Fruit fly (Drosophila melanogaster): ENCODE data around the gene Nepl8.
A peak's percentile ranks its signal among the peaks of the same experiment; 100 is the strongest.

Gene Nepl8

DNA sequence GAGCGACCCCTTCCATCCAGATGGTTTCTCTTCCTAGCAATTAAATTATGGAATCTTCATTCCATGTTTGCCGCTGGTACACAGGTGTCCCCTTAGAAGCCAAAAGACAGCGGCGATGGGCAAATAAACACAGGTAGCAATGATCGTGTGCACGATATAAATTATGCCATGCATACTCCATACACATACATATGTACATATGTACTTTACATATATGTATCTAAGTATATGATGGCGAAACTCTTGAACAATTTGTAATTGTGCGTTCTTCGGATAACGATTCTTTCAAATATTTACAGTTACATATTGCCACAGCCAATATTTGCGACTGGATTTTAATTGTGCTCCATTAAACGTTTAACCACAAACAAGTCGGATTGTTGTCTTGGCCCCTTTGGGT lies 11.4 kb upstream of the Nepl8 start (continued):
- TF ChIP-seq CG1024 (GFP tag; IDR thresholded peaks at IDR 0.05) (no peak), Usf (GFP tag; optimal IDR thresholded peaks at IDR 0.05) (no peak), Vsx1 (GFP tag; optimal IDR thresholded peaks at IDR 0.05) (peak; percentile 55), CG9817 (tag; optimal IDR thresholded peaks at IDR 0.05) (no peak), Aef1 (GFP tag; IDR thresholded peaks at IDR 0.05) (no peak), CG12659 (GFP tag; optimal IDR thresholded peaks at IDR 0.05) (peak; percentile 14), CG6254 (GFP tag; optimal IDR thresholded peaks at IDR 0.05) (no peak), BEAF-32 (GFP tag; optimal IDR thresholded peaks at IDR 0.05) (no peak), cg (GFP tag; optimal IDR thresholded peaks at IDR 0.05) (no peak), CG14014 (GFP tag; IDR thresholded peaks at IDR 0.05) (no peak), CG43689 (GFP tag; IDR thresholded peaks at IDR 0.05) (no peak), CG2116 (GFP tag; optimal IDR thresholded peaks at IDR 0.05) (no peak), CG13123 (GFP tag; optimal IDR thresholded peaks at IDR 0.05) (no peak), CG17328 (GFP tag; IDR thresholded peaks at IDR 0.05) (no peak), tna (GFP tag; IDR thresholded peaks at IDR 0.05; ENCODE audit: partially characterized antibody) (no peak), CG12769 (tag; optimal IDR thresholded peaks at IDR 0.05) (peak; percentile 38), ap (GFP tag; IDR thresholded peaks at IDR 0.05) (no peak), unc-4 (GFP tag; IDR thresholded peaks at IDR 0.05; ENCODE audit: partially characterized antibody) (no peak), Gug (GFP tag; IDR thresholded peaks at IDR 0.05) (no peak), unpg (GFP tag; optimal IDR thresholded peaks at IDR 0.05) (peak; percentile 40), CG2875 (GFP tag; optimal IDR thresholded peaks at IDR 0.05) (peak; percentile 29), CrebB (tag; optimal IDR thresholded peaks at IDR 0.05) (peak; percentile 10), CG5180 (GFP tag; optimal IDR thresholded peaks at IDR 0.05) (no peak), kah (GFP tag; optimal IDR thresholded peaks at IDR 0.05) (no peak), zfh1 (GFP tag; IDR thresholded peaks at IDR 0.05) (peak; percentile 49; the same call in 2 of the 3 replicates), CG3065 (GFP tag; optimal IDR thresholded peaks at IDR 0.05) (no peak), CG11560 (tag; IDR thresholded peaks at IDR 0.05) (no peak), Dll (GFP tag; IDR thresholded peaks at IDR 0.05; ENCODE audit: partially characterized antibody) (no peak), Hr78 (GFP tag; optimal IDR thresholded peaks at IDR 0.05) (no peak), CG3995 (GFP tag; optimal IDR thresholded peaks at IDR 0.05) (no peak), fd96Cb (tag; optimal IDR thresholded peaks at IDR 0.05) (no peak), ham (GFP tag; IDR thresholded peaks at IDR 0.05) (no peak), Sry-β (GFP tag; optimal IDR thresholded peaks at IDR 0.05) (peak; percentile 18), sr (GFP tag; IDR thresholded peaks at IDR 0.05) (no peak), az2 (GFP tag; optimal IDR thresholded peaks at IDR 0.05) (no peak), CG32532 (GFP tag; IDR thresholded peaks at IDR 0.05) (no peak), Rx (GFP tag; IDR thresholded peaks at IDR 0.05) (no peak)

DNA sequence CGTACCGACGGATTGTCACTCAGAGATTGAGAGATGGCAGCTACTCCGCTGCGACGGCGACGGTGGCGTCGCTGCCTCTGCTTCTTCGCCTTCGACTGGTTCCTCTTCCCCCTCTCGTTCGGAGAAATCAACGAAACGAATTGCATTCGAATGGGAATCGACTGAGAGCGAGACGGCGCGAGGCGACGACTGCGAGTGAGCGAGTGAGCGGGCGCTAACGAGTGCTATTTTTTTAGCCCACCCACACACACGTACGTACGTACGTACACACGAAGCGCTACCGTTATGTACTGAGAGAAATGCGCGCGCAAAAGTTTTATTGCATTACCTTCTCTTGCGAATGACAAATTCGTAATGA lies 2.3 kb upstream of the Nepl8 start, which contains the start of gene dac:
TSS of gene dac (minus strand) at position 356 of the 358 bp plus-strand sequence.
- TF ChIP-seq CG9727 (GFP tag; optimal IDR thresholded peaks at IDR 0.05), result no peak
- TF ChIP-seq Abd-B (GFP tag; optimal IDR thresholded peaks at IDR 0.05), result no peak
- no peak for TF ChIP-seq zen2 (GFP tag; IDR thresholded peaks at IDR 0.05; ENCODE audit: partially characterized antibody)
- no peak for TF ChIP-seq CoRest (tag; optimal IDR thresholded peaks at IDR 0.05)
- no peak for TF ChIP-seq Spps (tag; optimal IDR thresholded peaks at IDR 0.05)
- TF ChIP-seq Nf-YA (GFP tag; IDR thresholded peaks at IDR 0.05), result peak; percentile 21; the same call in 1 of the 2 replicates
- peak; percentile 61 for TF ChIP-seq cad (GFP tag; optimal IDR thresholded peaks at IDR 0.05)
- peak; percentile 49; the same call in 1 of the 4 replicates for TF ChIP-seq chinmo (GFP tag; IDR thresholded peaks at IDR 0.05; ENCODE audit: partially characterized antibody)
- no peak for TF ChIP-seq seq (GFP tag; IDR thresholded peaks at IDR 0.05)
- peak; percentile 86 for TF ChIP-seq CG8478 (optimal IDR thresholded peaks at IDR 0.05)
- 0 out of 3 replicates have a peak, but pooled peaks have one; percentile 7 for TF ChIP-seq ken (GFP tag; IDR thresholded peaks at IDR 0.05)
- TF ChIP-seq schlank (tag; optimal IDR thresholded peaks at IDR 0.05), result no peak
- TF ChIP-seq tll (GFP tag; optimal IDR thresholded peaks at IDR 0.05), result no peak
- peak; percentile 55; the same call in 2 of the 3 replicates for TF ChIP-seq sr (GFP tag; IDR thresholded peaks at IDR 0.05)
- peak; percentile 19 for TF ChIP-seq CG12155 (GFP tag; optimal IDR thresholded peaks at IDR 0.05)
- no peak for TF ChIP-seq Sin3A (optimal IDR thresholded peaks at IDR 0.05)
- TF ChIP-seq CG6765 (GFP tag; optimal IDR thresholded peaks at IDR 0.05), result no peak

Data from whole organism, embryonic.